Worm (Caenorhabditis elegans) whole organism, midembryonic: Measurements from ENCODE around the gene acl-3.

Experiments
- T22C8.4 ChIP-seq: fragments of 200-800 bp; sonication (Bioruptor generic); IDR thresholded peaks from 2 replicates; pipeline ENCODE4 v1.3.6; 2022; ENCODE audit warnings: missing genetic modification characterization, missing compliant biosample characterization
- cog-1 ChIP-seq: sonication (generic microtip); optimal IDR thresholded peaks from 2 replicates; lab custom pipeline; 2016; ENCODE audit warnings: missing genetic modification characterization, missing compliant biosample characterization
- ref-1 ChIP-seq: fragments of 200-800 bp; sonication (Bioruptor generic); conservative IDR thresholded peaks from 2 replicates; pipeline ENCODE4 v1.3.6; 2022; ENCODE audit warnings: missing genetic modification reagents, missing genetic modification characterization, missing compliant biosample characterization
- tab-1 ChIP-seq: fragments of 200-800 bp; sonication (Bioruptor generic); IDR thresholded peaks from 2 replicates; pipeline ENCODE4 v1.3.6; 2022; ENCODE audit warnings: missing genetic modification characterization, missing compliant biosample characterization
- ztf-23 ChIP-seq: fragments of 200-800 bp; sonication (Bioruptor generic); IDR thresholded peaks from 2 replicates; pipeline ENCODE4 v1.3.6; 2022; ENCODE audit warnings: missing genetic modification reagents, missing genetic modification characterization, missing compliant biosample characterization

DNA sequence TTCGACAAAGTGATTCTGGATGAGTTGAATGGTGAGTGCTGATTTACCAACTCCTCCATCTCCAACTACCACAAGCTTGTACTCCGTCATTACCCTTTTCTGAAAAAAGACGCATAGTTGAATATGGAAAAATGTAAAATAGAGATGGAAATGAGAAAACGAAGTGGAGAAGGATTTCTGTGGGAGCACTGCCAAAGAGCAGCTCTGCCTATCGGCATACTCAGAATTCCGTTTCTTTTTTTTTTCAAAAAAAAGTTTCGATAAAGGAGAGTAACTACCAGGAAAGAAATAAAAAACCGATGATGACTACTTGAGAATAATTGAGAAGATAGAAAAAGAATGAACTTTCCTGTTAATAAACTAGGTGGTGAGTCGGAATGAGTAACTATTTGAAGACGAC lies 39.2 kb upstream of the acl-3 start, which contains the start of gene let-60:
- no peak for TF ChIP-seq ztf-23
- TF ChIP-seq tab-1 (GFP tag; lab: Robert Waterston, UW), result no peak
- TF ChIP-seq ref-1 (GFP tag; lab: Robert Waterston, UW), result no peak
- no peak for TF ChIP-seq T22C8.4 (GFP tag; lab: Robert Waterston, UW)
- TF ChIP-seq cog-1 (tag; lab: Kevin White, UChicago), result no peak
